Worm (Caenorhabditis elegans): Measurements from ENCODE around the gene Y47D7A.9.

The Y47D7A.9 gene

DNA sequence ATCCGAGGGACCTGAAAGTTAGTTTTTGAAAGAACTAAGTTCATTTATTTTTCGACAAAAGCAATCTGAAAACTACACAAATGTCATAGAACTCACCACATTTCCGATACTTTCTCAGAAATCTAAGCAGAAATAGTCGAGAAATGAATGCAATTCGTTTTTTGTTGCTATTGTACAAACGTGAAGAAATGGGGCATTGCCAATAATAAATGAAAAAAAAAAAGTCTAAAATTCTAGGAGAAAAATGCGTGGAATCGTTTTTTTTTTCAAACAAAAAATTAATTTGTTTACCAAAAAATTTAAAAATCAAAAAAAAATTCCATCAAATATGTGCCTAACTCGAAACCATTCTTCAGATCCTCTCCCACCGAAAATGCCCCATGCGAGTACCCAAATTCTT is 12.0 kb downstream of the Y47D7A.9 start, which contains the start of gene Y47D7A.17:
Gene Y47D7A.17 (minus strand): TSS at position 101 of the 400 bp plus-strand sequence.
- TF ChIP-seq mxl-2 (GFP tag; conservative IDR thresholded peaks at IDR 0.05) (no peak), rbr-2 (tag; optimal IDR thresholded peaks at IDR 0.05) (no peak), jun-1 (tag; optimal IDR thresholded peaks at IDR 0.05) (no peak), lsy-2 (tag; optimal IDR thresholded peaks at IDR 0.05) (no peak), snpc-1.2 (GFP tag; IDR thresholded peaks at IDR 0.05) (no peak), zfp-2 (tag; optimal IDR thresholded peaks at IDR 0.05) (no peak), skn-1 (tag; optimal IDR thresholded peaks at IDR 0.05) (no peak), unc-130 (GFP tag; optimal IDR thresholded peaks at IDR 0.05) (no peak), arid-1 (GFP tag; conservative IDR thresholded peaks at IDR 0.05) (no peak), dpl-1 (GFP tag; optimal IDR thresholded peaks at IDR 0.05) (no peak), daf-12 (tag; optimal IDR thresholded peaks at IDR 0.05) (no peak), gei-8 (GFP tag; optimal IDR thresholded peaks at IDR 0.05) (no peak)

- TF ChIP-seq madf-9 (GFP tag; conservative IDR thresholded peaks at IDR 0.05) (no peak), hlh-30 (tag; optimal IDR thresholded peaks at IDR 0.05; ENCODE audit: insufficient read depth) (no peak), daf-19 (GFP tag; conservative IDR thresholded peaks at IDR 0.05) (no peak), Y5F2A.4 (GFP tag; optimal IDR thresholded peaks at IDR 0.05) (no peak), nhr-6 (tag; optimal IDR thresholded peaks at IDR 0.05) (no peak), zfp-3 (GFP tag; conservative IDR thresholded peaks at IDR 0.05) (no peak)
These were observed 13.1 kb downstream of the Y47D7A.9 start, which contains the start of gene Y47D7A.3 for ce11 chrV:4410643-4411042. Gene Y47D7A.3, plus strand, starts transcription at chrV:4410943.

DNA sequence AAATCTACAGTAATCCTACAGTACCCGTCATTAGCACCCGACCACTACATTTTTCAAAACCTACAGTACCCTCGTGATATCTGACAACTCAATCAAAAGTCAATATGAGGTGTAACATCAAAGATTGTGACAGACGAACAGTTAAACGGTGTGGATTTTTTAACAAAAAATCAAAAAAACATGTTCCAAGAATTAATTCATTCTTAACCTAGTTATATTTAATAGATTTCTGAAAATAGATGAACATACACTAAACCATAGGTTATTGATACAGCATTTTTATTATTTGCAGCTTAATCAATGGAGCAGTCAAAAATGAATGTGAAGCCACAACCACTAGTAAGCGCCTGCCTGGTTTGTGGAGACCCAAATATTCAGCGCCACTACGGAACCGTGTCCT is 16.2 kb downstream of the Y47D7A.9 start, which contains the start of gene nhr-118:
Gene nhr-118 (plus strand): TSS at position 301 of the 400 bp plus-strand sequence.
- no peak for TF ChIP-seq nhr-11 (tag; optimal IDR thresholded peaks at IDR 0.05)
- peak; percentile 9 for TF ChIP-seq aha-1 (tag)

ce11 chrV:4401865-4402264 is 21.9 kb downstream of the Y47D7A.9 start, which contains the start of gene F13A2.5:
Gene F13A2.5, minus strand, starts transcription at chrV:4401965.
- no peak for TF ChIP-seq cey-2 (tag; optimal IDR thresholded peaks at IDR 0.05; ENCODE audit: borderline replicate concordance, insufficient read depth)
- no peak for TF ChIP-seq ztf-11 (tag; optimal IDR thresholded peaks at IDR 0.05)
- no peak for TF ChIP-seq dmd-9 (GFP tag; IDR thresholded peaks at IDR 0.05)
- TF ChIP-seq aha-1 (tag): peak; percentile 1

ce11 chrV:4400118-4400517 is 23.6 kb downstream of the Y47D7A.9 start, which contains the start of gene F13A2.4:
Gene F13A2.4, minus strand, starts transcription at chrV:4400218.
- no peak for TF ChIP-seq madf-5 (GFP tag; IDR thresholded peaks at IDR 0.05)

ce11 chrV:4398884-4399283 is 24.9 kb downstream of the Y47D7A.9 start:
- TF ChIP-seq lir-3 (tag; optimal IDR thresholded peaks at IDR 0.05) (no peak), F49E8.2 (tag; optimal IDR thresholded peaks at IDR 0.05; ENCODE audit: borderline replicate concordance) (no peak), set-16 (GFP tag; IDR thresholded peaks at IDR 0.05) (peak; percentile 61; the same call in 1 of the 2 replicates)

DNA sequence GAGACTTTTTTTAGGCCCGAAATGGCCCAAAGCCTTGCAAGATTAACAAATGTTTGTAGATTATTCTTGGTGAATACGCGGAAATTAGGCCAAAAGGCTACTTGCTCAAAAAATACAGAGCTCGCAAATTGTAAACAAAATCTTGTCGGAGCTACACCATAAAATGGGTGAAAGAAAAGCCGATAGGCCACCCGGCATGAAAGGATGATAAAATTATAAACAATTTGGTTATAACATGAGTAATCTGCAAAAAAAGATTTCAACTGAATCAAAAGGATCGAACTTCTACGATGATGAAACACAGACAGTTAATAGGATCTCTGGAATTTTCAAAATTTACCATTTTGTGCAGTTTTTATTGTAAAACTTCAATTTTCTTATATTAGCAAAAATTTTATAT is 25.6 kb downstream of the Y47D7A.9 start:
- TF ChIP-seq aha-1 (tag) (peak; percentile 93), php-3 (GFP tag; IDR thresholded peaks at IDR 0.05) (no peak)

DNA sequence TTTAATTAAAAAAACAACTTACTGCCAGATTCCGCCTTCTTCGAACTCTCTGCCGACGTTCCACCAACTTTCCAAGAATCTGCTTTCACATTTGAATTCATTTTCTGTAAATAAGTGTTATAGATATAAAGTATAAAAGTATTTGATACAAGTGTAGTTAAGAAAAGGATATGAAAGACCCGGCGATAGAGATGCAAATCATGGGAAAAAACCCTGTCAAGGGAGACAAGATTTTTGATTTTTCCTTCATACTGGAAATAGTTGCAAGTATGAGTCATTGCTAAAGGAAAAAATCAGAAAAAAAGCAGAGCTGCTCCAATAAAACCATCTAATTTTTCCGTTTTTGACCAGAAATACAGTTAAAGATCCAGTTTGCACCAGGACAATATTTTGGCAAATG is 27.5 kb downstream of the Y47D7A.9 start, which contains the start of gene F13A2.3:
Gene F13A2.3 (minus strand): TSS at position 101 of the 400 bp plus-strand sequence.
- TF ChIP-seq zfp-3 (GFP tag; conservative IDR thresholded peaks at IDR 0.05) (no peak), daf-8 (GFP tag; IDR thresholded peaks at IDR 0.05) (no peak), zip-11 (GFP tag; IDR thresholded peaks at IDR 0.05) (no peak), ztf-7 (tag; optimal IDR thresholded peaks at IDR 0.05) (no peak), ceh-44 (GFP tag; IDR thresholded peaks at IDR 0.05) (no peak), T20F7.1 (GFP tag; optimal IDR thresholded peaks at IDR 0.05) (no peak), dmd-8 (GFP tag; IDR thresholded peaks at IDR 0.05) (no peak), F37D6.2 (tag; optimal IDR thresholded peaks at IDR 0.05) (no peak), Y75B8A.6 (GFP tag; IDR thresholded peaks at IDR 0.05) (no peak), dmd-6 (GFP tag; IDR thresholded peaks at IDR 0.05) (no peak), set-16 (GFP tag; IDR thresholded peaks at IDR 0.05) (no peak), unc-62 (GFP tag; optimal IDR thresholded peaks at IDR 0.05 in 1 of 2) (no peak), unc-62 (tag; optimal IDR thresholded peaks at IDR 0.05) (no peak), nhr-111 (GFP tag; optimal IDR thresholded peaks at IDR 0.05) (no peak)

All from whole organism, L4 larva.